Worm (Caenorhabditis elegans) whole organism, early embryonic: ENCODE measurements around the gene K07F5.22.

Experiments
- B0310.2 ChIP-seq: sonication (generic microtip); optimal IDR thresholded peaks from 2 replicates; lab custom pipeline; 2016; ENCODE audit warnings: mild to moderate bottlenecking, missing genetic modification characterization, missing compliant biosample characterization
- F13C5.2 ChIP-seq: sonication (generic microtip); optimal IDR thresholded peaks from 2 replicates; lab custom pipeline; 2017; ENCODE audit warnings: mild to moderate bottlenecking, missing genetic modification characterization, inconsistent platforms, missing compliant biosample characterization
- ama-1 ChIP-seq: fragments of 150-350 bp; optimal IDR thresholded peaks from 2 replicates; lab custom pipeline; 2014
- ceh-36 ChIP-seq: sonication (generic microtip); optimal IDR thresholded peaks from 2 replicates; lab custom pipeline; 2016; ENCODE audit warnings: missing genetic modification characterization, inconsistent platforms, missing compliant biosample characterization
- hmbx-1 ChIP-seq: sonication (generic microtip); optimal IDR thresholded peaks from 2 replicates; lab custom pipeline; 2016; ENCODE audit warnings: mild to moderate bottlenecking, missing genetic modification characterization, missing compliant biosample characterization
- hnd-1 ChIP-seq: sonication (generic microtip); optimal IDR thresholded peaks from 2 replicates; lab custom pipeline; 2016; ENCODE audit warnings: missing genetic modification characterization, missing compliant biosample characterization
- tbx-11 ChIP-seq: fragments of 200-800 bp; sonication (Bioruptor generic); IDR thresholded peaks from 2 replicates; pipeline ENCODE4 v1.3.6; 2022; ENCODE audit warnings: missing genetic modification characterization, missing compliant biosample characterization

DNA sequence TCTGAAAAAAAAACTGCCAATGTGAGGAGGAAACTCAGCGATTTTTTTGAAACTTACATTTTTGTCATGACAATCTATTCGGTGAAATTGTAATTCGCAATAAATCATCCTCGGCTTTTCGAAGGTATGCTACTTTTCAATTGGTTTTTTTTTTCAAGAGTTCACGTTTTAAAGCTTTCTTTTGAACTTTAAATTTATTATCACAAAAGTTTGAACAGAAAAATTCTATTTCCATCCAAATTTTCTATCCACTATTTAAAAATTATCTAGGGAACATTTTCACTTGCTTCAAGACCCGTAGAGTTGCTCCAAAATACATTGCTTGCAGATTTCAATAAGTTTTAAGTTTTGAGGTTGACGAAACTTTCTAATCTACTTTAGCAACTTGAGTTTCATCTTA lies 18.3 kb upstream of the K07F5.22 start, which contains the start of gene K07F5.6:
- TF ChIP-seq ceh-36 (tag; lab: Kevin White, UChicago) (no peak), ama-1 (lab: Kevin White, UChicago) (no peak), F13C5.2 (no peak), hnd-1 (tag; lab: Kevin White, UChicago) (no peak), B0310.2 (tag; lab: Kevin White, UChicago) (no peak), hmbx-1 (tag; lab: Kevin White, UChicago) (no peak), tbx-11 (GFP tag; lab: Robert Waterston, UW) (no peak)
